Fruit fly (Drosophila melanogaster) whole organism, embryonic: Measurements from ENCODE around the gene CG16956.
A peak's percentile ranks its signal among the peaks of the same experiment; 100 is the strongest.

Experiments
- ATbp ChIP-seq: fragments of 200-800 bp; sonication (Bioruptor generic); optimal IDR thresholded peaks from 2 replicates; lab custom pipeline; 2017; ENCODE audit warnings: missing biosample characterization, mild to moderate bottlenecking, missing genetic modification characterization, missing genetic modification reagents
- Abd-B ChIP-seq: fragments of 200-800 bp; sonication (Bioruptor generic); optimal IDR thresholded peaks from 2 replicates; lab custom pipeline; 2018; ENCODE audit warnings: missing biosample characterization, mild to moderate bottlenecking, missing genetic modification characterization, moderate library complexity
- CG10147 ChIP-seq: fragments of 200-800 bp; sonication (Bioruptor generic); optimal IDR thresholded peaks from 2 replicates; lab custom pipeline; 2019; ENCODE audit warnings: missing biosample characterization, mild to moderate bottlenecking, missing genetic modification characterization, moderate library complexity
- CG10209 ChIP-seq: fragments of 200-800 bp; sonication (Bioruptor generic); optimal IDR thresholded peaks from 3 replicates; lab custom pipeline; 2017; ENCODE audit warnings: missing biosample characterization, mild to moderate bottlenecking, missing genetic modification characterization, missing genetic modification reagents
- CG11723 ChIP-seq: fragments of 200-800 bp; sonication (Bioruptor generic); optimal IDR thresholded peaks from 2 replicates; lab custom pipeline; 2017; ENCODE audit warnings: missing biosample characterization, mild to moderate bottlenecking, missing genetic modification characterization
- CG12071 ChIP-seq: fragments of 200-800 bp; sonication (Bioruptor generic); optimal IDR thresholded peaks from 3 replicates; lab custom pipeline; 2018; ENCODE audit warnings: missing biosample characterization, mild to moderate bottlenecking, missing genetic modification characterization
- CG12104 ChIP-seq: fragments of 200-800 bp; sonication (Bioruptor generic); optimal IDR thresholded peaks from 3 replicates; lab custom pipeline; 2016; ENCODE audit warnings: missing biosample characterization, missing genetic modification characterization
- CG12155 ChIP-seq: fragments of 200-800 bp; sonication (Bioruptor generic); optimal IDR thresholded peaks from 3 replicates; lab custom pipeline; 2016; ENCODE audit warnings: missing biosample characterization, missing genetic modification characterization
- CG12299 ChIP-seq: fragments of 200-800 bp; sonication (Bioruptor generic); optimal IDR thresholded peaks from 2 replicates; lab custom pipeline; 2018; ENCODE audit warnings: missing biosample characterization, mild to moderate bottlenecking, missing genetic modification characterization
- CG14014 ChIP-seq: fragments of 200-800 bp; sonication (Bioruptor generic); IDR thresholded peaks from 2 replicates; pipeline ENCODE4 v1.3.6; 2022; ENCODE audit warnings: missing biosample characterization, missing genetic modification characterization
- CG1603 ChIP-seq: fragments of 200-800 bp; sonication (Bioruptor generic); optimal IDR thresholded peaks from 2 replicates; lab custom pipeline; 2019; ENCODE audit warnings: missing biosample characterization, mild to moderate bottlenecking, missing genetic modification characterization, moderate library complexity
- CG17912 ChIP-seq: fragments of 200-800 bp; sonication (Bioruptor generic); optimal IDR thresholded peaks from 2 replicates; lab custom pipeline; 2018; ENCODE audit warnings: missing biosample characterization, mild to moderate bottlenecking, missing genetic modification characterization
- CG2199 ChIP-seq: fragments of 200-800 bp; sonication (Bioruptor generic); IDR thresholded peaks from 3 replicates; pipeline ENCODE4 v1.3.6; 2022; ENCODE audit warnings: missing biosample characterization, missing genetic modification characterization
- CG31224 ChIP-seq: fragments of 200-800 bp; sonication (Bioruptor generic); IDR thresholded peaks from 2 replicates; pipeline ENCODE4 v1.3.6; 2022; ENCODE audit warnings: missing biosample characterization, missing genetic modification characterization
- CG31365 ChIP-seq: fragments of 200-800 bp; sonication (Bioruptor generic); optimal IDR thresholded peaks from 2 replicates; lab custom pipeline; 2018; ENCODE audit warnings: missing biosample characterization, mild to moderate bottlenecking, missing genetic modification characterization
- CG33557 ChIP-seq: fragments of 200-800 bp; sonication (Bioruptor generic); optimal IDR thresholded peaks from 2 replicates; lab custom pipeline; 2019; ENCODE audit warnings: missing biosample characterization, mild to moderate bottlenecking, missing genetic modification characterization, moderate library complexity
- CG42726 ChIP-seq: fragments of 200-800 bp; sonication (Bioruptor generic); IDR thresholded peaks from 2 replicates; pipeline ENCODE4 v1.3.6; 2022; ENCODE audit warnings: missing biosample characterization, missing genetic modification characterization; ENCODE audit not compliant: partially characterized antibody
- CG4854 ChIP-seq: fragments of 200-800 bp; sonication (Bioruptor generic); optimal IDR thresholded peaks from 2 replicates; lab custom pipeline; 2016; ENCODE audit warnings: missing biosample characterization, missing genetic modification characterization, inconsistent platforms
- CG6765 ChIP-seq: fragments of 200-800 bp; sonication (Bioruptor generic); optimal IDR thresholded peaks from 3 replicates; lab custom pipeline; 2017; ENCODE audit warnings: missing biosample characterization, mild to moderate bottlenecking, missing genetic modification characterization
- CG7271 ChIP-seq: fragments of 200-800 bp; sonication (Bioruptor generic); optimal IDR thresholded peaks from 2 replicates; lab custom pipeline; 2018; ENCODE audit warnings: missing biosample characterization, mild to moderate bottlenecking, missing genetic modification characterization, moderate library complexity
- CG7357 ChIP-seq: fragments of 200-800 bp; sonication (Bioruptor generic); IDR thresholded peaks from 3 replicates; pipeline ENCODE4 v1.3.6; 2022; ENCODE audit warnings: missing biosample characterization, missing genetic modification characterization
- CG7839 ChIP-seq: fragments of 200-800 bp; sonication (Bioruptor generic); optimal IDR thresholded peaks from 3 replicates; lab custom pipeline; 2018; ENCODE audit warnings: missing biosample characterization, mild to moderate bottlenecking, missing genetic modification characterization, moderate library complexity
- CG9609 ChIP-seq: fragments of 200-800 bp; sonication (Bioruptor generic); optimal IDR thresholded peaks from 3 replicates; lab custom pipeline; 2016; ENCODE audit warnings: missing biosample characterization, missing genetic modification characterization
- CG9932 ChIP-seq: fragments of 200-800 bp; sonication (Bioruptor generic); IDR thresholded peaks from 2 replicates; pipeline ENCODE4 v1.3.6; 2022; ENCODE audit warnings: missing biosample characterization, missing genetic modification characterization
- Camta ChIP-seq: fragments of 200-800 bp; sonication (Bioruptor generic); optimal IDR thresholded peaks from 2 replicates; lab custom pipeline; 2016; ENCODE audit warnings: missing biosample characterization, missing genetic modification characterization
- Dll ChIP-seq: fragments of 200-800 bp; sonication (Bioruptor generic); IDR thresholded peaks from 4 replicates; pipeline ENCODE4 v1.3.6; 2022; ENCODE audit warnings: missing biosample characterization, missing genetic modification characterization; ENCODE audit not compliant: partially characterized antibody
- Doc3 ChIP-seq: fragments of 200-800 bp; sonication (Bioruptor generic); IDR thresholded peaks from 3 replicates; pipeline ENCODE4 v1.3.6; 2022; ENCODE audit warnings: missing biosample characterization, missing genetic modification characterization; ENCODE audit not compliant: partially characterized antibody
- Dref ChIP-seq: fragments of 200-800 bp; sonication (Bioruptor generic); IDR thresholded peaks from 2 replicates; pipeline ENCODE4 v1.3.6; 2022; ENCODE audit warnings: missing biosample characterization, missing genetic modification characterization
- ERR ChIP-seq: fragments of 200-800 bp; sonication (Bioruptor generic); optimal IDR thresholded peaks from 2 replicates; lab custom pipeline; 2016; ENCODE audit warnings: missing biosample characterization, missing genetic modification characterization
- Fer1 ChIP-seq: fragments of 200-800 bp; sonication (Bioruptor generic); optimal IDR thresholded peaks from 2 replicates; lab custom pipeline; 2017; ENCODE audit warnings: missing biosample characterization, mild to moderate bottlenecking, missing genetic modification characterization
- H2.0 ChIP-seq: fragments of 200-800 bp; sonication (Bioruptor generic); IDR thresholded peaks from 2 replicates; pipeline ENCODE4 v1.3.6; 2022; ENCODE audit warnings: missing biosample characterization, missing genetic modification characterization
- Lpt ChIP-seq: fragments of >200 bp; optimal IDR thresholded peaks from 2 replicates; lab custom pipeline; 2018; ENCODE audit warnings: missing biosample characterization, missing genetic modification characterization
- Max ChIP-seq: fragments of 200-800 bp; sonication (Bioruptor generic); optimal IDR thresholded peaks from 2 replicates; lab custom pipeline; 2016; ENCODE audit warnings: missing biosample characterization, mild to moderate bottlenecking, missing genetic modification characterization
- Med ChIP-seq: fragments of 200-800 bp; sonication (Bioruptor generic); peaks from one replicate; lab custom pipeline; 2016; ENCODE audit warnings: missing biosample characterization, missing genetic modification characterization, mild to moderate bottlenecking, inconsistent platforms, moderate library complexity
- Neu2 ChIP-seq: fragments of 200-800 bp; sonication (Bioruptor generic); optimal IDR thresholded peaks from 3 replicates; lab custom pipeline; 2016; ENCODE audit warnings: missing biosample characterization, missing genetic modification characterization, borderline replicate concordance
- ac ChIP-seq: fragments of 200-800 bp; sonication (Bioruptor generic); optimal IDR thresholded peaks from 3 replicates; lab custom pipeline; 2017; ENCODE audit warnings: missing biosample characterization, mild to moderate bottlenecking, missing genetic modification characterization
- br ChIP-seq: fragments of >200 bp; optimal IDR thresholded peaks from 2 replicates; lab custom pipeline; 2017
- cwo ChIP-seq: fragments of 200-800 bp; sonication (Bioruptor generic); optimal IDR thresholded peaks from 3 replicates; lab custom pipeline; 2017; ENCODE audit warnings: missing biosample characterization, missing genetic modification characterization, mild to moderate bottlenecking, moderate library complexity, missing genetic modification reagents
- gce ChIP-seq: fragments of 200-800 bp; sonication (Bioruptor generic); IDR thresholded peaks from 3 replicates; pipeline ENCODE4 v1.3.6; 2022; ENCODE audit warnings: missing biosample characterization, missing genetic modification characterization
- gcm2 ChIP-seq: fragments of 200-800 bp; sonication (Bioruptor generic); optimal IDR thresholded peaks from 2 replicates; lab custom pipeline; 2016; ENCODE audit warnings: missing biosample characterization, missing genetic modification characterization
- insv ChIP-seq, 2 experiments: fragments of 200-800 bp; sonication (Bioruptor generic); optimal IDR thresholded peaks; 3 replicates each; lab custom pipeline; 2016 to 2018; ENCODE audit warnings: missing biosample characterization in 2 of 2, missing genetic modification characterization in 2 of 2
- lmd ChIP-seq: fragments of 200-800 bp; sonication (Bioruptor generic); IDR thresholded peaks from 2 replicates; pipeline ENCODE4 v1.3.6; 2022; ENCODE audit warnings: missing biosample characterization, missing genetic modification characterization
- mirr ChIP-seq: fragments of 200-800 bp; sonication (Bioruptor generic); optimal IDR thresholded peaks from 3 replicates; lab custom pipeline; 2018; ENCODE audit warnings: missing biosample characterization, mild to moderate bottlenecking, missing genetic modification characterization
- nau ChIP-seq: fragments of 200-800 bp; sonication (Bioruptor generic); optimal IDR thresholded peaks from 3 replicates; lab custom pipeline; 2017; ENCODE audit warnings: missing biosample characterization, mild to moderate bottlenecking, missing genetic modification characterization, missing genetic modification reagents
- pan ChIP-seq, 4 experiments: fragments of >200 bp in 3 of 4; fragments of 200-800 bp in 1 of 4; sonication (Bioruptor generic) in 1 of 4; optimal IDR thresholded peaks in 3 of 4; IDR thresholded peaks in 1 of 4; 2 replicates each; pipeline versions ENCODE4 v1.3.6 to Lab custom; 2017 to 2022; ENCODE audit warnings: missing biosample characterization in 2 of 4, missing genetic modification characterization in 2 of 4, mixed read lengths in 1 of 4
- pita ChIP-seq: fragments of 200-800 bp; sonication (Bioruptor generic); optimal IDR thresholded peaks from 2 replicates; lab custom pipeline; 2017; ENCODE audit warnings: missing biosample characterization, mild to moderate bottlenecking, missing genetic modification characterization
- pros ChIP-seq: fragments of 200-800 bp; sonication (Bioruptor generic); optimal IDR thresholded peaks from 3 replicates; lab custom pipeline; 2019; ENCODE audit warnings: missing biosample characterization, mild to moderate bottlenecking, missing genetic modification characterization, moderate library complexity
- pum ChIP-seq: fragments of 200-800 bp; sonication (Bioruptor generic); optimal IDR thresholded peaks from 2 replicates; lab custom pipeline; 2016; ENCODE audit warnings: missing biosample characterization, missing genetic modification characterization
- slou ChIP-seq: fragments of 200-800 bp; sonication (Bioruptor generic); optimal IDR thresholded peaks from 3 replicates; lab custom pipeline; 2016; ENCODE audit warnings: missing biosample characterization, missing genetic modification characterization
- tll ChIP-seq, 2 experiments: fragments of 200-800 bp in 1 of 2; fragments of >200 bp in 1 of 2; sonication (Bioruptor generic) in 1 of 2; optimal IDR thresholded peaks; 2 replicates each; lab custom pipeline; 2017 to 2019; ENCODE audit warnings: missing biosample characterization in 2 of 2, missing genetic modification characterization in 2 of 2, mild to moderate bottlenecking in 1 of 2, moderate library complexity in 1 of 2

CG16956 gene

DNA sequence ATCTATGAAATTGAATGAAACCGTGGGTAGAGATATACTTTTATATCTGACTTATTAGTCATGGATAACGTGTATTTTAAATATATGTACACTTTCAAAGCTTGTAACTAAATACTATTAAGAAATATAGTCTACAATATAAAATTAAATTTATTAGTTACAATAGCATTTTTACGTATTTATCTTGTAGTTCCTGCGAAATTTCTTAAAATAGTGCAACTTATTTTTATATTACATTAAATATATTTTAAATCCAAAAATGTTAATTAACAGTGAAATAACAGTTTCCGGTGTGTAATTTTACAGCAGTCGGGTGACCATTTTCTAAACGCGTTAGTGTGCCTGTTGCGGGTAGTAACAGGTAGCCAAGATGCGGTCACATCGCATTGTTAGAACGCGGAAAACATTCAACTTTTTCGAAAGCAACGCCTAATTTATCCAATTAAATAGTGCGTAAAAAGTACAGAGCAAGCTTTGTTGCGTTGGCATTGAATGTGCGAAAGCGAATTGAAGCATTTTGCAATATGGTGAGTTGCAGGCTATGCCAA lies 15.7 kb downstream of the CG16956 start, which contains the start of the genes CG10859 and CG7110 (continued):
- TF ChIP-seq Fer1 (GFP tag; lab: Kevin White, UChicago) (peak; percentile 77), CG9932 (GFP tag; lab: Robert Waterston, UW) (no peak), CG12104 (GFP tag; lab: Kevin White, UChicago) (peak; percentile 41), CG10209 (GFP tag; lab: Kevin White, UChicago) (peak; percentile 41), CG11723 (peak; percentile 29), CG12071 (GFP tag; lab: Kevin White, UChicago) (peak; percentile 42), CG17912 (GFP tag; lab: Kevin White, UChicago) (peak; percentile 56), CG12299 (tag; lab: Kevin White, UChicago) (peak; percentile 45), CG12155 (GFP tag; lab: Kevin White, UChicago) (no peak), ATbp (GFP tag; lab: Kevin White, UChicago) (no peak), Lpt (GFP tag; lab: Kevin White, UChicago) (no peak), pum (GFP tag; lab: Kevin White, UChicago) (no peak), gce (GFP tag; lab: Robert Waterston, UW) (no peak), CG2199 (no peak), mirr (GFP tag; lab: Kevin White, UChicago) (peak; percentile 55), gcm2 (GFP tag; lab: Kevin White, UChicago) (no peak), tll (GFP tag; optimal IDR thresholded peaks at IDR 0.05; lab: Kevin White, UChicago) (no peak), CG4854 (GFP tag; lab: Kevin White, UChicago) (peak; percentile 18), CG42726 (GFP tag; lab: Robert Waterston, UW) (no peak), pita (GFP tag; lab: Kevin White, UChicago) (no peak), H2.0 (GFP tag; lab: Robert Waterston, UW) (no peak), CG7357 (GFP tag; lab: Robert Waterston, UW) (no peak), ERR (GFP tag; lab: Kevin White, UChicago) (no peak), slou (GFP tag; lab: Kevin White, UChicago) (no peak), Med (GFP tag; lab: Kevin White, UChicago) (peak; percentile 91), Neu2 (GFP tag; lab: Kevin White, UChicago) (no peak), CG1603 (tag; lab: Kevin White, UChicago) (peak; percentile 81), CG10147 (GFP tag; lab: Kevin White, UChicago) (peak; percentile 37), CG33557 (GFP tag; lab: Kevin White, UChicago) (peak; percentile 32), CG7839 (tag; lab: Kevin White, UChicago) (peak; percentile 40), CG31224 (no peak), Dref (GFP tag; lab: Robert Waterston, UW) (no peak), Doc3 (GFP tag; lab: Robert Waterston, UW) (no peak), CG7271 (tag; lab: Kevin White, UChicago) (peak; percentile 46), Dll (GFP tag; lab: Robert Waterston, UW) (no peak), Max (peak; percentile 59), pros (no peak), CG9609 (GFP tag; lab: Kevin White, UChicago) (no peak), br (lab: Kevin White, UChicago) (no peak), ac (GFP tag; lab: Kevin White, UChicago) (no peak), lmd (no peak), CG14014 (GFP tag; lab: Robert Waterston, UW) (peak; percentile 26; the same call in 1 of the 2 replicates), Camta (GFP tag; lab: Kevin White, UChicago) (no peak), CG6765 (GFP tag; lab: Kevin White, UChicago) (peak; percentile 72), pan (optimal IDR thresholded peaks at IDR 0.05; lab: Kevin White, UChicago) (no peak), pan (GFP tag; optimal IDR thresholded peaks at IDR 0.05 in 1 of 2, IDR thresholded peaks at IDR 0.05 in 1 of 2) (peak in 1 of 2 experiments; percentile 10), insv (GFP tag; optimal IDR thresholded peaks at IDR 0.05; lab: Kevin White, UChicago) (peak in 1 of 2 experiments; percentile 50), Abd-B (no peak), nau (GFP tag; lab: Kevin White, UChicago) (peak; percentile 55), CG31365 (tag; lab: Kevin White, UChicago) (no peak), cwo (GFP tag; lab: Kevin White, UChicago) (no peak)
